Worm (Caenorhabditis elegans) whole organism, early embryonic: ENCODE data around the gene C46G7.1.

ENCODE experiments used
- B0310.2 ChIP-seq: sonication (generic microtip); optimal IDR thresholded peaks from 2 replicates; lab custom pipeline; 2016; ENCODE audit warnings: mild to moderate bottlenecking, missing genetic modification characterization, missing compliant biosample characterization
- F13C5.2 ChIP-seq: sonication (generic microtip); optimal IDR thresholded peaks from 2 replicates; lab custom pipeline; 2017; ENCODE audit warnings: mild to moderate bottlenecking, missing genetic modification characterization, inconsistent platforms, missing compliant biosample characterization
- aly-1 ChIP-seq: sonication (generic microtip); optimal IDR thresholded peaks from 2 replicates; lab custom pipeline; 2016; ENCODE audit warnings: missing genetic modification characterization, missing compliant biosample characterization
- ama-1 ChIP-seq: fragments of 150-350 bp; optimal IDR thresholded peaks from 2 replicates; lab custom pipeline; 2014
- flt-1 ChIP-seq: fragments of 200-800 bp; sonication (Bioruptor generic); IDR thresholded peaks from 2 replicates; pipeline ENCODE4 v1.3.6; 2022; ENCODE audit warnings: missing genetic modification characterization, missing compliant biosample characterization
- hmg-4 ChIP-seq: fragments of 200-800 bp; sonication (Bioruptor generic); optimal IDR thresholded peaks from 2 replicates; lab custom pipeline; 2018; ENCODE audit warnings: mild to moderate bottlenecking, missing genetic modification characterization, missing compliant biosample characterization
- hnd-1 ChIP-seq: sonication (generic microtip); optimal IDR thresholded peaks from 2 replicates; lab custom pipeline; 2016; ENCODE audit warnings: missing genetic modification characterization, missing compliant biosample characterization
- scrt-1 ChIP-seq: fragments of 200-800 bp; sonication (Bioruptor generic); IDR thresholded peaks from 2 replicates; pipeline ENCODE4 v1.3.6; 2022; ENCODE audit warnings: missing genetic modification characterization, missing compliant biosample characterization

DNA sequence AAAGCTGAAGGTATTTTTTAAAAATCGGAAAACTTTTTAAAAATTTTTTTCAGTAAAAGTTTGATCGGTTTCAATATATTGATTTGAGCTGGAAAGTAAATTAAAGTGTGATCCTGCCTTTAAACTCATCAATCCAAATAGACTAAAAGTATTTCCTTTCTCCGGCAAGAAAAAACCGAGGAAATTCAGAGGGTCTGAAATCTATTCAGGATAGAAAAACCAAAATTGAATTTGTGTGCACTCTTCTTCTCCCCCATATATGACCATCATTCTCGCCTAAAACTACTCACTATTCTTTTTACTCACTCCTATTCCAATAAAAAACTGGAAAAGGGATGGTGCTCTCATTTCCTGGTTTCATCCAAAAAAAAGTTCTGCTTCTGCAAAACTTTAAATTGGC, 37.0 kb downstream of the C46G7.1 start:
- TF ChIP-seq hmg-4 (GFP tag; lab: Kevin White, UChicago) (no peak), F13C5.2 (tag; lab: Kevin White, UChicago) (no peak), flt-1 (no peak), aly-1 (tag; lab: Kevin White, UChicago) (no peak), ama-1 (lab: Kevin White, UChicago) (no peak), scrt-1 (no peak), B0310.2 (tag; lab: Kevin White, UChicago) (no peak), hnd-1 (no peak)
